Fruit fly (Drosophila melanogaster): ENCODE results near the gene Zaf1.

dm6 chr3R:11648356-11649355 lies 23.2 kb upstream of the Zaf1 start:
- TF ChIP-seq psq (optimal IDR thresholded peaks at IDR 0.05) (no peak), EcR (GFP tag; optimal IDR thresholded peaks at IDR 0.05) (peak in 1 of 2 experiments; percentile 12), usp (GFP tag; optimal IDR thresholded peaks at IDR 0.05) (no peak)
